Worm (Caenorhabditis elegans) whole organism, L3 larva: ENCODE data around the gene F14D7.2.

Source experiments
- aly-2 ChIP-seq: fragments of 150-350 bp; optimal IDR thresholded peaks from 2 replicates; lab custom pipeline; 2014; ENCODE audit warnings: missing biosample characterization, missing genetic modification characterization
- ama-1 ChIP-seq: fragments of 150-350 bp; optimal IDR thresholded peaks from 2 replicates; lab custom pipeline; 2018
- ceh-16 ChIP-seq: sonication (generic microtip); optimal IDR thresholded peaks from 2 replicates; lab custom pipeline; 2017; ENCODE audit warnings: missing biosample characterization, missing genetic modification characterization
- ceh-28 ChIP-seq: fragments of 150-350 bp; optimal IDR thresholded peaks from 2 replicates; lab custom pipeline; 2014; ENCODE audit warnings: missing biosample characterization, missing genetic modification reagents, missing genetic modification characterization
- ceh-82 ChIP-seq: fragments of 150-350 bp; optimal IDR thresholded peaks from 2 replicates; lab custom pipeline; 2014; ENCODE audit warnings: missing biosample characterization, missing genetic modification characterization
- ceh-9 ChIP-seq: sonication (generic microtip); optimal IDR thresholded peaks from 2 replicates; lab custom pipeline; 2018; ENCODE audit warnings: missing biosample characterization, missing genetic modification characterization
- daf-12 ChIP-seq: fragments of 150-350 bp; optimal IDR thresholded peaks from 2 replicates; lab custom pipeline; 2014; ENCODE audit warnings: missing biosample characterization, missing genetic modification reagents, missing genetic modification characterization
- egl-27 ChIP-seq: sonication (generic microtip); optimal IDR thresholded peaks from 4 replicates; lab custom pipeline; 2017; ENCODE audit warnings: missing biosample characterization, missing genetic modification reagents, missing genetic modification characterization
- egl-5 ChIP-seq: fragments of 150-350 bp; optimal IDR thresholded peaks from 2 replicates; lab custom pipeline; 2017; ENCODE audit warnings: missing biosample characterization, missing genetic modification reagents, missing genetic modification characterization, inconsistent platforms
- elt-1 ChIP-seq: fragments of 150-350 bp; optimal IDR thresholded peaks from 2 replicates; lab custom pipeline; 2014; ENCODE audit warnings: missing biosample characterization, missing genetic modification characterization
- elt-2 ChIP-seq: sonication (generic microtip); optimal IDR thresholded peaks from 2 replicates; lab custom pipeline; 2016; ENCODE audit warnings: missing genetic modification reagents, mild to moderate bottlenecking, missing genetic modification characterization, missing compliant biosample characterization
- elt-3 ChIP-seq, 3 experiments: fragments of 150-350 bp in 1 of 3; sonication (generic microtip) in 2 of 3; optimal IDR thresholded peaks; 2 replicates in 2 of 3; 4 replicates in 1 of 3; lab custom pipeline; 2014 to 2017; ENCODE audit warnings: missing biosample characterization in 3 of 3, missing genetic modification characterization in 3 of 3
- eor-1 ChIP-seq, 2 experiments: fragments of 150-350 bp; optimal IDR thresholded peaks; 2 replicates each; lab custom pipeline; 2014 to 2018; ENCODE audit warnings: missing biosample characterization in 2 of 2, missing genetic modification characterization in 2 of 2
- fkh-10 ChIP-seq: sonication (generic microtip); optimal IDR thresholded peaks from 2 replicates; lab custom pipeline; 2017; ENCODE audit warnings: missing biosample characterization, missing genetic modification reagents, missing genetic modification characterization
- fkh-2 ChIP-seq: fragments of 150-350 bp; optimal IDR thresholded peaks from 2 replicates; lab custom pipeline; 2014; ENCODE audit warnings: missing biosample characterization, missing genetic modification reagents, missing genetic modification characterization
- fos-1 ChIP-seq: fragments of 150-350 bp; optimal IDR thresholded peaks from 2 replicates; lab custom pipeline; 2014; ENCODE audit warnings: missing biosample characterization, missing genetic modification characterization
- hmg-11 ChIP-seq: sonication (generic microtip); optimal IDR thresholded peaks from 2 replicates; lab custom pipeline; 2016; ENCODE audit warnings: missing genetic modification characterization, missing compliant biosample characterization
- jun-1 ChIP-seq: fragments of 150-350 bp; optimal IDR thresholded peaks from 2 replicates; lab custom pipeline; 2014; ENCODE audit warnings: missing biosample characterization, missing genetic modification reagents, missing genetic modification characterization
- lin-15B ChIP-seq: fragments of 150-350 bp; optimal IDR thresholded peaks from 2 replicates; lab custom pipeline; 2014; ENCODE audit warnings: missing biosample characterization, missing genetic modification characterization
- lin-39 ChIP-seq: fragments of 150-350 bp; optimal IDR thresholded peaks from 2 replicates; lab custom pipeline; 2018; ENCODE audit warnings: missing biosample characterization, missing genetic modification reagents, missing genetic modification characterization
- mdl-1 ChIP-seq: fragments of 150-350 bp; optimal IDR thresholded peaks from 2 replicates; lab custom pipeline; 2014; ENCODE audit warnings: missing biosample characterization, missing genetic modification characterization
- mml-1 ChIP-seq: fragments of 150-350 bp; sonication (generic microtip); optimal IDR thresholded peaks from 3 replicates; lab custom pipeline; 2014; ENCODE audit warnings: missing biosample characterization, missing genetic modification characterization
- nfya-1 ChIP-seq: sonication (generic microtip); optimal IDR thresholded peaks from 2 replicates; lab custom pipeline; 2017; ENCODE audit warnings: missing genetic modification characterization, mild to moderate bottlenecking, missing compliant biosample characterization, antibody characterized with exemption, moderate library complexity; ENCODE audit not compliant: insufficient read depth
- nhr-12 ChIP-seq: fragments of 150-350 bp; optimal IDR thresholded peaks from 2 replicates; lab custom pipeline; 2014; ENCODE audit warnings: missing biosample characterization, missing genetic modification characterization
- nhr-23 ChIP-seq: fragments of 150-350 bp; optimal IDR thresholded peaks from 2 replicates; lab custom pipeline; 2014; ENCODE audit warnings: missing biosample characterization, missing genetic modification reagents, missing genetic modification characterization
- nhr-25 ChIP-seq: sonication (generic microtip); optimal IDR thresholded peaks from 2 replicates; lab custom pipeline; 2017; ENCODE audit warnings: missing biosample characterization, missing genetic modification characterization
- nhr-43 ChIP-seq: sonication (generic microtip); optimal IDR thresholded peaks from 2 replicates; lab custom pipeline; 2016; ENCODE audit warnings: mild to moderate bottlenecking, missing genetic modification characterization, missing compliant biosample characterization; ENCODE audit not compliant: poor library complexity, severe bottlenecking
- nhr-67 ChIP-seq: fragments of 150-350 bp; optimal IDR thresholded peaks from 2 replicates; lab custom pipeline; 2014; ENCODE audit warnings: missing biosample characterization, missing genetic modification characterization
- nhr-77 ChIP-seq: fragments of 150-350 bp; optimal IDR thresholded peaks from 2 replicates; lab custom pipeline; 2014; ENCODE audit warnings: missing biosample characterization, missing genetic modification characterization
- pha-4 ChIP-seq: fragments of 150-350 bp; optimal IDR thresholded peaks from 2 replicates; lab custom pipeline; 2014; ENCODE audit warnings: missing biosample characterization, missing genetic modification reagents, missing genetic modification characterization
- pqm-1 ChIP-seq: fragments of 150-350 bp; optimal IDR thresholded peaks from 2 replicates; lab custom pipeline; 2017; ENCODE audit warnings: missing biosample characterization, missing genetic modification characterization, inconsistent platforms
- sea-2 ChIP-seq: fragments of 150-350 bp; sonication (generic microtip); optimal IDR thresholded peaks from 4 replicates; lab custom pipeline; 2014; ENCODE audit warnings: missing biosample characterization, missing genetic modification reagents, missing genetic modification characterization
- skn-1 ChIP-seq: fragments of 150-350 bp; optimal IDR thresholded peaks from 2 replicates; lab custom pipeline; 2014; ENCODE audit warnings: missing biosample characterization, missing genetic modification characterization
- snpc-4 ChIP-seq: fragments of 150-350 bp; optimal IDR thresholded peaks from 2 replicates; lab custom pipeline; 2014; ENCODE audit warnings: missing biosample characterization, missing genetic modification characterization
- tbx-2 ChIP-seq: sonication (generic microtip); optimal IDR thresholded peaks from 2 replicates; lab custom pipeline; 2016; ENCODE audit warnings: mild to moderate bottlenecking, missing genetic modification characterization, missing compliant biosample characterization
- unc-62 ChIP-seq: fragments of 150-350 bp; sonication (generic microtip); optimal IDR thresholded peaks from 4 replicates; lab custom pipeline; 2014; ENCODE audit warnings: missing biosample characterization, missing genetic modification reagents, missing genetic modification characterization
- zag-1 ChIP-seq: fragments of 150-350 bp; optimal IDR thresholded peaks from 2 replicates; lab custom pipeline; 2014; ENCODE audit warnings: missing biosample characterization, missing genetic modification characterization
- ztf-11 ChIP-seq: fragments of 150-350 bp; optimal IDR thresholded peaks from 2 replicates; lab custom pipeline; 2014; ENCODE audit warnings: missing biosample characterization, missing genetic modification characterization
- ztf-4 ChIP-seq: fragments of 150-350 bp; optimal IDR thresholded peaks from 2 replicates; lab custom pipeline; 2014; ENCODE audit warnings: missing biosample characterization, missing genetic modification characterization

Gene F14D7.2

DNA sequence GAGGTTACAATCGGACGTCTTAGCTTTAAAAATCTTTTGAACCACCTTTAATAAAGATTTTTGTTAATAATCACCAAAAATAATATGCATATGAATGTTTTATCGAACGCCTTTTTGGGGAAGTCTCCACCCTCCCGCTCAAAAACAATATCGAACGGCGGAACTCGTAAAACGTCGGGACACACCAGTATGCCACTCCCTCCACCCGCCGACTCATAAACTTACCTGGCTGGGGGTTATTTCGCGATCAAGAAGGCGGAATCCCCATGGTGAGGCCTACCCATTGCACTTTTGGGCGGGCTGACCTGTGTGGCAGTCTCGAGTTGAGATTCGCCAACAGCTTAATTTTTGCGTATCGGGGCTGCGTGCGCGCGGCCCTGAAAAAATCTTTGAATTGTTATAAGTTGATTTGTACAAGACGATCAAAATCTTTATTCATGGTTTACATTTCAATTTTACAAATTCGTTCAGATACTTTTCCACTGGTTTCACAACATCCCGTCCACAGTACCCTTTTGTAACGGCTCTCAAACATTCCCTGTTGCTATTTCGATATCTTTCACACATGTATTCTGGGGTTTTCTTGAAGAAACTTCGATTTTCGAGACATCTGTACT, 26.1 kb downstream of the F14D7.2 start:
- no peak for TF ChIP-seq lin-39 (tag; lab: Kevin White, UChicago)
- peak; percentile 1 for TF ChIP-seq snpc-4 (tag; lab: Kevin White, UChicago)

DNA sequence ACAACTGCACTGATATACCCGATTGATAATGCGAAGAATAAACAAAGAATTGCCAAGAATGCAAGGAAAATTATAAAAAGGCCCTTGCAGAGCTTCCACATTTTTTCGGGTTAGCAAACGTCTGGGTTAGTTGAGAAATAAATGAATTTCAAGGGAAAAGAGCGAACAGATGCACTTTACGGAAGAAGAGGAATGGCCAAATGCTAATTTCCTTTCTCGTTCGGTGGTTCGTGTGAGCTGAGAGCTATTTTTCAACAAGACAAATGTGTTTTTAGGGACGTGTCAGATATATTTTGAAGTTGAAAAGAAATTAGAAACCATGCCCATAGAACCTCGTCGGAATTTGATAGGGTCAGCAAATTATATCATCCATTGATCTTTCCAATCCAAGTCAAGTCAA, 32.7 kb downstream of the F14D7.2 start, which contains the start of gene F40G12.2:
F40G12.2 (minus strand) TSS at position 101 of the 400 bp plus-strand sequence.
- TF ChIP-seq fos-1 (no peak), ceh-82 (tag; lab: Kevin White, UChicago) (no peak)

DNA sequence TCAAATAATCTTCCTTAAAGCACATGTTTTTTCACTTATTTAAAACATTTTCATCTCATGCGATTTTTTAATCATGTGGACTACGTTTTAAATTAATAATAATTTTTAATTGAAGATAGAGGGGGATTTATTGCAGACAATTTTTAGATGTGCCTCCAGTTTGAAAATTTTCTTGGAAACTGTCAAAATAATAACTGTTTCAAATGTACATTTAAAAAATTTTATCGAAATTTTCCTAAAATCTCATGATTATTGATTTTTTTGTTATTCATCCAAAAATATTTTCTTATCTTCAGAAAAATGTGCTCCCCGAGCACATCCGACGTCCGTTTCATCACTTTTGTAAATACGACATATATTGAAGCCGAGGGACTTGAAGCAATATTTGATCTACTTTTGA, 36.7 kb downstream of the F14D7.2 start, which contains the start of gene sre-8:
sre-8 (plus strand) TSS at position 301 of the 400 bp plus-strand sequence.
- no peak for TF ChIP-seq nhr-23
- TF ChIP-seq tbx-2 (tag; lab: Kevin White, UChicago), result no peak
- no peak for TF ChIP-seq ceh-16
- TF ChIP-seq ama-1 (lab: Kevin White, UChicago), result no peak
- no peak for TF ChIP-seq fkh-10 (GFP tag; lab: Kevin White, UChicago)
- TF ChIP-seq fos-1, result no peak
- TF ChIP-seq unc-62 (GFP tag; lab: Kevin White, UChicago), result no peak
- no peak for TF ChIP-seq egl-5 (tag; lab: Kevin White, UChicago)
- no peak for TF ChIP-seq elt-3 (tag; optimal IDR thresholded peaks at IDR 0.05; lab: Kevin White, UChicago)
- no peak for TF ChIP-seq ztf-11 (tag; lab: Kevin White, UChicago)
- TF ChIP-seq sea-2 (GFP tag; lab: Kevin White, UChicago), result no peak

DNA sequence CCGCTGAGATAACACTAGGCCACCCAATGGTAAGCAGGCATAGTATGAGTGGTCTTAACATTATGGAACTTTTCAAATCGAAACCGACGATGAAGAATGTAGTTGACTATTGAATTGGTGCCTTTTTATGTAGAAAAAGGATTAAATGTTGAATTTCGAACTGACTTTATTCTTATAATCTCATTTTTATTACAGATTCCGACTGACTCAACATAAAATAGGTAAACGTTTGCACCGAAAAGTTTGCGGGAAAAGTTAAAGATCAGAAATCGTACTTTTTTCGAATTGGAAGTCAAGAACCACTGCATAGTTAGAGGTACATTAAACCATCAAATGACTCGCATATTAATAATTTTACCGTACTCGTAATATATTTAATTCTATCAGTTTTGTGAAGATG, 39.3 kb downstream of the F14D7.2 start, which contains the start of gene K02E11.7:
K02E11.7 (minus strand) TSS at position 101 of the 400 bp plus-strand sequence.
- no peak for TF ChIP-seq nhr-43 (tag; lab: Kevin White, UChicago)
- no peak for TF ChIP-seq nhr-25 (tag; lab: Kevin White, UChicago)
- no peak for TF ChIP-seq fkh-10 (GFP tag; lab: Kevin White, UChicago)
- no peak for TF ChIP-seq unc-62 (GFP tag; lab: Kevin White, UChicago)
- no peak for TF ChIP-seq elt-1
- TF ChIP-seq ztf-11 (tag; lab: Kevin White, UChicago), result no peak
- TF ChIP-seq elt-3 (tag; optimal IDR thresholded peaks at IDR 0.05; lab: Kevin White, UChicago), result no peak
- no peak for TF ChIP-seq ceh-9 (tag; lab: Kevin White, UChicago)
- no peak for TF ChIP-seq lin-15B (tag; lab: Kevin White, UChicago)
- no peak for TF ChIP-seq pha-4 (tag; lab: Kevin White, UChicago)
- TF ChIP-seq skn-1 (tag; lab: Kevin White, UChicago), result no peak
- TF ChIP-seq elt-2 (tag; lab: Kevin White, UChicago), result no peak

DNA sequence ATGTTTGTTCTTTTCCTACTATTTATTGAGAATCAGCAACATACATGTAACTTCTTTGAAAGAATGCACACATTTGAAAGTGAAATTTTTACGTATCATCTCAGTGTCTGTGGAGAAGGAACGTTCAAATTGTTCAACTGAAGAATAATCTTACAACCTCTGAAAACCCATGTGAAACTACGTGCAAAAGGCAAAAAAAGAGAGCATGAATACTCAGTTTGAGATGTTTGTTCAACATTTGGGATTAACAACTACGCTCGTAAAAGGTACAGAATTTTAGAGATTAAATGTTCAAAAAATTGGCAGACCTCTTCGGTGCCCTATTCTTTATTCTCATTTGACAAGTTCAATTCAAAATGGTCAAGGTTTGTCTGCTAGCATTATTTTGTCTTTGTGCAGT, 41.5 kb downstream of the F14D7.2 start, which contains the start of gene K02E11.5:
K02E11.5 (plus strand) TSS at position 301 of the 400 bp plus-strand sequence.
- TF ChIP-seq ama-1 (lab: Kevin White, UChicago) (no peak), daf-12 (tag; lab: Kevin White, UChicago) (no peak), mml-1 (tag; lab: Kevin White, UChicago) (no peak), aly-2 (tag; lab: Kevin White, UChicago) (no peak), ceh-28 (tag; lab: Kevin White, UChicago) (no peak)

DNA sequence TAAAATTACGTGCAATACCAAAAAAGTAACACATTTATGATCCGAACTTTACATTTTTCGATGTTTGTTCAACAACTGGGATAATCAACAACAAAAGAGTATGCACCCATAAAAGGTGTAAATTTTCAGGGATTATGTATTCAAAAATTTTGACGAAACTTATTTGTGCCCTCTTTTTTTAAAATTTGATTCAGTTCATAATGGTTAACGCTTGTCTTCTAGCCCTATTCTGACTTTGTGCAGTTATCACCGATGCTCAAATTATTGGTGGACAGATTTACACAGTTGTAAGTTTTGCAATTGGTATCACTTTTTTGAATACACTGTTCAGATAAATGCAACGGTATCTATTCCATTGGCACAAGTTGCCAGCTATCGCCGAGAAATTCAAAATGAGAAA, 44.9 kb downstream of the F14D7.2 start, which contains the start of gene K02E11.6:
K02E11.6 (plus strand) TSS at position 149 of the 400 bp plus-strand sequence.
- TF ChIP-seq pqm-1, result no peak
- TF ChIP-seq fkh-2 (tag; lab: Kevin White, UChicago), result no peak
- TF ChIP-seq nhr-12, result no peak
- TF ChIP-seq ceh-16, result no peak
- no peak for TF ChIP-seq nhr-25 (tag; lab: Kevin White, UChicago)

DNA sequence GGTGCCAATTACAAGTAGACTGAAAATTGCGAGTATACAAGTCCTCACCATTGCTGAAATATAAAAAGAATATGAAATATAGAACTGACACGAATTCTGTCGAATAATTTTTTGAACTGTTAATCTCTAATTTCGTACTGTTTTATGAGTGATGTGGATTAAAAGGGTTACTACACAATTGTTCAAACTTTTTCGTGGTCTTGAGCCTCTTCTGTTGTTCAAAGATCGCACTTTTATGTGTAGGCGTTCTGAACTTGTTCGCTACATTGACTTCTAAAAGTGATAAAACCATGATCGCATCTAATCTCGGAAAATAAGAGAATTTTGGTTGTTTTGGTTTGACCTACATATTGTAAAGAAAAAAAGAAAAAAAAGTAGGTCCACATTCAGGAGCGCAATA, 45.5 kb downstream of the F14D7.2 start, which contains the start of gene K02E11.4:
K02E11.4 (minus strand) TSS at position 101 of the 400 bp plus-strand sequence.
- TF ChIP-seq egl-5 (tag; lab: Kevin White, UChicago) (no peak), unc-62 (GFP tag; lab: Kevin White, UChicago) (no peak), nfya-1 (tag; lab: Kevin White, UChicago) (no peak), skn-1 (tag; lab: Kevin White, UChicago) (no peak), nhr-77 (tag; lab: Kevin White, UChicago) (no peak), fkh-10 (GFP tag; lab: Kevin White, UChicago) (no peak), aly-2 (tag; lab: Kevin White, UChicago) (no peak), eor-1 (tag; optimal IDR thresholded peaks at IDR 0.05; lab: Kevin White, UChicago) (no peak), zag-1 (tag; lab: Kevin White, UChicago) (no peak), pha-4 (tag; lab: Kevin White, UChicago) (no peak), ztf-11 (tag; lab: Kevin White, UChicago) (no peak), ceh-28 (tag; lab: Kevin White, UChicago) (no peak), ztf-4 (tag; lab: Kevin White, UChicago) (no peak), nhr-67 (tag; lab: Kevin White, UChicago) (no peak), lin-39 (tag; lab: Kevin White, UChicago) (no peak), hmg-11 (tag; lab: Kevin White, UChicago) (no peak), jun-1 (no peak), nhr-23 (no peak), egl-27 (tag; lab: Kevin White, UChicago) (no peak), mdl-1 (no peak)
- TF ChIP-seq, all 47 proteins: peak for 0
